Worm (Caenorhabditis elegans): ENCODE measurements around the gene C17B7.12.

DNA sequence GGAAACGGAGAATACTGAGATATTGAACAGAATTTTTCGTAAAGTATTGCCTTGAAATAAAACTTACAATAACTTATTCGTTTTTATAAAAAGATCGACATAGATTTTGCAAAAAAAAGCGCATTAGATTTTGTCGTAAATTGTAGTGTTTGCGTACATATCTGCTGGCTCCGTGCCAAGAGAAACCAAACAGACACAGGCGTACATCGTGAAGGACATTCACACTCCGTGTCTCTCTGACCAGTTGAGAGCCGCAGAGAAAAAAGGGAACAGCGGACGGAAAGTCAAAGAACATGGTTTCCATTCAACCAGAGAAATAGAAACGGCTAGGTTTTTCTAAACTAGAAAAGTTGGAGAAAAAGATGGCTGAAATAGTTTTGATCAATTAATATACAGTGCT lies 37.7 kb upstream of the C17B7.12 start, which contains the start of gene arrd-19:
- TF ChIP-seq B0261.1 (tag; optimal IDR thresholded peaks at IDR 0.05) (no peak), somi-1 (GFP tag; optimal IDR thresholded peaks at IDR 0.05) (no peak), efl-1 (GFP tag; optimal IDR thresholded peaks at IDR 0.05) (no peak), snpc-4 (GFP tag; optimal IDR thresholded peaks at IDR 0.05) (no peak), snpc-4 (tag; optimal IDR thresholded peaks at IDR 0.05) (peak in 2 of 4 experiments; percentile 5 to 10), pbrm-1 (GFP tag; IDR thresholded peaks at IDR 0.05) (peak; percentile 66; the same call in 1 of the 2 replicates)

Measured in whole organism, young adult.